1 fruit fly cellular context compared by ENCODE assay signal in the genomic region with DNA sequence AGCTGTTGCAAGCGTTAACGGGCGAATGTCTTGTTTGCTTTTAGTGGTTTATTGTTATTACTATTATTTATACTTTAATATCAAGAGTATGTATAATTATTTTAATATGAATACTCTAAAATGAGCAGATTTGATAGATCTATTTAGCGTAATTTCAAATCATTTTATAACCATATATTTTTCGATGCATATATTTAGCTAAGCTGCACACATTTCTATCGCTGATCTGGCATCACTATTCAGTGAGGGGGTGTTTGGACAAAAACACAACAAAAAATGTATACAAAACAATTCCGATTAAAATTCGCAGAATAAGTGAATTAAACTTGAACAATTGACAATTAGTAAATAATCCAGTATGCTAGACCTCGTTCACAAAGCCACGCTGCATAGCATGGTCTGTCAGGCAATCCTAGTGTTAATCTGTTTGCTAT.
TF ChIP-seq lines count a peak whose summit lies in the region.

A gene (minus strand): TSS at position 3 of the 434 bp plus-strand sequence.
A gene (plus strand): TSS at position 233 of the 434 bp plus-strand sequence.

TF ChIP-seq in whole organism, embryonic, 481 proteins besides CTCF, POLR2A, EP300 and RAD21 (continued from another document and continues in another):
- TF ChIP-seq Stat92E (GFP tag; optimal IDR thresholded peaks at IDR 0.05; lab: Kevin White, UChicago) (peak in 1 of 3 experiments; percentile 36), YL-1 (GFP tag; optimal IDR thresholded peaks at IDR 0.05; lab: Kevin White, UChicago) (peak; percentile 11), Nf-YB (GFP tag; optimal IDR thresholded peaks at IDR 0.05; lab: Kevin White, UChicago) (no peak), lilli (GFP tag; optimal IDR thresholded peaks at IDR 0.05; lab: Kevin White, UChicago) (peak; percentile 16), CG11504 (tag; optimal IDR thresholded peaks at IDR 0.05; lab: Kevin White, UChicago) (no peak), crp (GFP tag; optimal IDR thresholded peaks at IDR 0.05; lab: Kevin White, UChicago) (peak in 1 of 2 experiments; percentile 89), gsb-n (tag; optimal IDR thresholded peaks at IDR 0.05; lab: Kevin White, UChicago) (peak; percentile 58), CG8388 (GFP tag; optimal IDR thresholded peaks at IDR 0.05; lab: Kevin White, UChicago) (peak; percentile 35), CG1602 (GFP tag; optimal IDR thresholded peaks at IDR 0.05; lab: Kevin White, UChicago) (peak; percentile 15), HHEX (GFP tag; optimal IDR thresholded peaks at IDR 0.05; lab: Kevin White, UChicago) (no peak), rib (GFP tag; IDR thresholded peaks at IDR 0.05; lab: Robert Waterston, UW) (no peak), HmgD (GFP tag; optimal IDR thresholded peaks at IDR 0.05; lab: Kevin White, UChicago) (no peak), lab (GFP tag; optimal IDR thresholded peaks at IDR 0.05; lab: Kevin White, UChicago) (no peak), ind (GFP tag; optimal IDR thresholded peaks at IDR 0.05; lab: Kevin White, UChicago) (peak; percentile 50), CG6791 (GFP tag; IDR thresholded peaks at IDR 0.05; lab: Robert Waterston, UW; ENCODE audit: partially characterized antibody) (no peak), PHDP (tag; optimal IDR thresholded peaks at IDR 0.05; lab: Kevin White, UChicago) (peak; percentile 51), BEAF-32 (GFP tag; optimal IDR thresholded peaks at IDR 0.05; lab: Kevin White, UChicago) (peak; percentile 25), CG2116 (GFP tag; optimal IDR thresholded peaks at IDR 0.05; lab: Kevin White, UChicago) (peak; percentile 59), seq (GFP tag; IDR thresholded peaks at IDR 0.05; lab: Robert Waterston, UW) (no peak), CG6683 (GFP tag; optimal IDR thresholded peaks at IDR 0.05; lab: Kevin White, UChicago) (peak; percentile 9), vvl (GFP tag; IDR thresholded peaks at IDR 0.05; lab: Robert Waterston, UW) (peak; percentile 71), CG4360 (GFP tag; IDR thresholded peaks at IDR 0.05; lab: Robert Waterston, UW) (peak; percentile 41; the same call in 1 of the 2 replicates), CG18599 (GFP tag; optimal IDR thresholded peaks at IDR 0.05; lab: Kevin White, UChicago) (peak; percentile 37), dmrt11E (tag; optimal IDR thresholded peaks at IDR 0.05; lab: Kevin White, UChicago) (peak; percentile 28), CG8944 (GFP tag; optimal IDR thresholded peaks at IDR 0.05; lab: Kevin White, UChicago) (no peak), CG17361 (GFP tag; IDR thresholded peaks at IDR 0.05; lab: Robert Waterston, UW) (peak; percentile 57; the same call in 2 of the 3 replicates), Ada2b (GFP tag; IDR thresholded peaks at IDR 0.05; lab: Robert Waterston, UW) (peak; percentile 35; the same call in 1 of the 2 replicates), CG5245 (GFP tag; optimal IDR thresholded peaks at IDR 0.05; lab: Kevin White, UChicago) (no peak), az2 (GFP tag; optimal IDR thresholded peaks at IDR 0.05; lab: Kevin White, UChicago) (peak; percentile 22), Rx (GFP tag; IDR thresholded peaks at IDR 0.05; lab: Robert Waterston, UW) (no peak), chif (GFP tag; optimal IDR thresholded peaks at IDR 0.05; lab: Kevin White, UChicago) (no peak), CG9727 (GFP tag; optimal IDR thresholded peaks at IDR 0.05; lab: Kevin White, UChicago) (no peak), CkIIα-i1 (GFP tag; IDR thresholded peaks at IDR 0.05; lab: Robert Waterston, UW) (no peak), CG12659 (GFP tag; optimal IDR thresholded peaks at IDR 0.05; lab: Kevin White, UChicago) (peak; percentile 61), Hmr (GFP tag; optimal IDR thresholded peaks at IDR 0.05; lab: Kevin White, UChicago) (peak; percentile 30), klu (GFP tag; IDR thresholded peaks at IDR 0.05; lab: Robert Waterston, UW) (peak; percentile 28; the same call in 1 of the 2 replicates), CG10979 (tag; optimal IDR thresholded peaks at IDR 0.05; lab: Kevin White, UChicago) (peak; percentile 14), CG15601 (tag; optimal IDR thresholded peaks at IDR 0.05; lab: Kevin White, UChicago) (peak; percentile 31), CG30020 (tag; optimal IDR thresholded peaks at IDR 0.05; lab: Kevin White, UChicago) (peak; percentile 44), nau (GFP tag; optimal IDR thresholded peaks at IDR 0.05; lab: Kevin White, UChicago) (no peak), sr (GFP tag; IDR thresholded peaks at IDR 0.05; lab: Robert Waterston, UW) (no peak), CG4424 (GFP tag; optimal IDR thresholded peaks at IDR 0.05; lab: Kevin White, UChicago) (peak; percentile 26), scrt (GFP tag; optimal IDR thresholded peaks at IDR 0.05; lab: Kevin White, UChicago) (peak; percentile 3), run (tag; optimal IDR thresholded peaks at IDR 0.05; lab: Kevin White, UChicago) (peak; percentile 18), CG6689 (GFP tag; IDR thresholded peaks at IDR 0.05; lab: Robert Waterston, UW) (no peak), CG10267 (tag; optimal IDR thresholded peaks at IDR 0.05; lab: Kevin White, UChicago) (peak; percentile 54), zen2 (GFP tag; IDR thresholded peaks at IDR 0.05; lab: Robert Waterston, UW; ENCODE audit: partially characterized antibody) (no peak), CG7556 (GFP tag; optimal IDR thresholded peaks at IDR 0.05; lab: Kevin White, UChicago) (peak; percentile 34), CG15073 (GFP tag; optimal IDR thresholded peaks at IDR 0.05; lab: Kevin White, UChicago) (no peak), CG30403 (GFP tag; optimal IDR thresholded peaks at IDR 0.05; lab: Kevin White, UChicago) (peak; percentile 42), Aef1 (GFP tag; IDR thresholded peaks at IDR 0.05; lab: Robert Waterston, UW) (peak; percentile 43; the same call in 2 of the 3 replicates), Bdp1 (GFP tag; optimal IDR thresholded peaks at IDR 0.05; lab: Kevin White, UChicago) (no peak), trem (tag; optimal IDR thresholded peaks at IDR 0.05; lab: Kevin White, UChicago) (peak; percentile 76), CG12299 (tag; optimal IDR thresholded peaks at IDR 0.05; lab: Kevin White, UChicago) (peak; percentile 8), lbe (GFP tag; optimal IDR thresholded peaks at IDR 0.05; lab: Kevin White, UChicago) (peak; percentile 55), Hsf (GFP tag; optimal IDR thresholded peaks at IDR 0.05; lab: Kevin White, UChicago) (peak; percentile 21), wor (GFP tag; IDR thresholded peaks at IDR 0.05; lab: Robert Waterston, UW) (no peak), al (GFP tag; IDR thresholded peaks at IDR 0.05; lab: Robert Waterston, UW) (no peak), dati (GFP tag; IDR thresholded peaks at IDR 0.05; lab: Robert Waterston, UW) (no peak), tgo (GFP tag; IDR thresholded peaks at IDR 0.05; lab: Robert Waterston, UW) (no peak), sd (tag; optimal IDR thresholded peaks at IDR 0.05; lab: Kevin White, UChicago) (peak; percentile 42), Ptx1 (GFP tag; IDR thresholded peaks at IDR 0.05; lab: Robert Waterston, UW) (0 out of 2 replicates have a peak, but pooled peaks have one; percentile 33), exex (tag; optimal IDR thresholded peaks at IDR 0.05; lab: Kevin White, UChicago) (peak; percentile 22), E2f2 (GFP tag; IDR thresholded peaks at IDR 0.05; lab: Robert Waterston, UW) (no peak), HLHmδ (GFP tag; optimal IDR thresholded peaks at IDR 0.05; lab: Kevin White, UChicago) (no peak), CG13775 (GFP tag; optimal IDR thresholded peaks at IDR 0.05; lab: Kevin White, UChicago) (peak; percentile 35), Meics (GFP tag; optimal IDR thresholded peaks at IDR 0.05; lab: Kevin White, UChicago) (peak; percentile 34), CG8359 (GFP tag; optimal IDR thresholded peaks at IDR 0.05; lab: Kevin White, UChicago; ENCODE audit: borderline replicate concordance) (no peak), CG11247 (GFP tag; IDR thresholded peaks at IDR 0.05; lab: Robert Waterston, UW) (peak; percentile 31; the same call in 1 of the 2 replicates), HmgZ (tag; optimal IDR thresholded peaks at IDR 0.05; lab: Kevin White, UChicago) (peak; percentile 74), sug (tag; optimal IDR thresholded peaks at IDR 0.05; lab: Kevin White, UChicago) (peak; percentile 74), bcd (GFP tag; optimal IDR thresholded peaks at IDR 0.05; lab: Kevin White, UChicago) (peak; percentile 26), unc-4 (GFP tag; IDR thresholded peaks at IDR 0.05; lab: Robert Waterston, UW; ENCODE audit: partially characterized antibody) (no peak), CG2120 (GFP tag; optimal IDR thresholded peaks at IDR 0.05; lab: Kevin White, UChicago) (peak; percentile 56), CG10431 (GFP tag; optimal IDR thresholded peaks at IDR 0.05; lab: Kevin White, UChicago) (peak; percentile 3), CG32532 (GFP tag; IDR thresholded peaks at IDR 0.05; lab: Robert Waterston, UW) (peak; percentile 19; the same call in 1 of the 2 replicates), sna (GFP tag; IDR thresholded peaks at IDR 0.05; lab: Robert Waterston, UW; ENCODE audit: partially characterized antibody) (no peak), CG9932 (GFP tag; IDR thresholded peaks at IDR 0.05; lab: Robert Waterston, UW) (peak; percentile 50; the same call in 1 of the 2 replicates), gem (tag; optimal IDR thresholded peaks at IDR 0.05; lab: Kevin White, UChicago) (peak; percentile 67), CoRest (tag; optimal IDR thresholded peaks at IDR 0.05; lab: Kevin White, UChicago) (peak; percentile 51), fd64A (GFP tag; optimal IDR thresholded peaks at IDR 0.05; lab: Kevin White, UChicago) (no peak), sens (GFP tag; lab: Kevin White, UChicago) (peak; percentile 67), wdn (GFP tag; IDR thresholded peaks at IDR 0.05; lab: Robert Waterston, UW) (no peak), chn (GFP tag; optimal IDR thresholded peaks at IDR 0.05; lab: Kevin White, UChicago) (no peak), Dp (GFP tag; optimal IDR thresholded peaks at IDR 0.05; lab: Kevin White, UChicago) (no peak), CG3281 (GFP tag; optimal IDR thresholded peaks at IDR 0.05; lab: Kevin White, UChicago) (peak; percentile 18), cad (GFP tag; optimal IDR thresholded peaks at IDR 0.05; lab: Kevin White, UChicago) (no peak), CG10209 (GFP tag; optimal IDR thresholded peaks at IDR 0.05; lab: Kevin White, UChicago) (peak; percentile 21), Doc3 (GFP tag; IDR thresholded peaks at IDR 0.05; lab: Robert Waterston, UW; ENCODE audit: partially characterized antibody) (no peak), Scr (GFP tag; IDR thresholded peaks at IDR 0.05; lab: Robert Waterston, UW; ENCODE audit: partially characterized antibody) (peak; percentile 33; the same call in 1 of the 2 replicates), Eip74EF (GFP tag; optimal IDR thresholded peaks at IDR 0.05; lab: Kevin White, UChicago) (peak in 1 of 2 experiments; percentile 17), Fer3 (tag; optimal IDR thresholded peaks at IDR 0.05; lab: Kevin White, UChicago) (peak; percentile 32), Chrac-16 (GFP tag; optimal IDR thresholded peaks at IDR 0.05; lab: Kevin White, UChicago) (peak; percentile 1), Sry-β (GFP tag; optimal IDR thresholded peaks at IDR 0.05; lab: Kevin White, UChicago) (peak; percentile 89), CG10147 (GFP tag; optimal IDR thresholded peaks at IDR 0.05; lab: Kevin White, UChicago) (peak; percentile 31), bigmax (GFP tag; optimal IDR thresholded peaks at IDR 0.05; lab: Kevin White, UChicago) (no peak), CG16813 (GFP tag; IDR thresholded peaks at IDR 0.05; lab: Robert Waterston, UW; ENCODE audit: partially characterized antibody) (no peak), CG14710 (tag; optimal IDR thresholded peaks at IDR 0.05; lab: Kevin White, UChicago) (peak; percentile 62), CG5180 (GFP tag; optimal IDR thresholded peaks at IDR 0.05; lab: Kevin White, UChicago) (peak; percentile 70), slbo (GFP tag; IDR thresholded peaks at IDR 0.05; lab: Robert Waterston, UW) (no peak; the same call in 1 of the 2 replicates), CG16815 (GFP tag; optimal IDR thresholded peaks at IDR 0.05; lab: Kevin White, UChicago) (no peak), CG6765 (GFP tag; optimal IDR thresholded peaks at IDR 0.05; lab: Kevin White, UChicago) (no peak), Dfd (GFP tag; optimal IDR thresholded peaks at IDR 0.05; lab: Kevin White, UChicago) (no peak), B-H2 (GFP tag; optimal IDR thresholded peaks at IDR 0.05; lab: Kevin White, UChicago) (peak; percentile 61), Sox100B (GFP tag; optimal IDR thresholded peaks at IDR 0.05; lab: Kevin White, UChicago) (no peak), Mes4 (GFP tag; optimal IDR thresholded peaks at IDR 0.05; lab: Kevin White, UChicago) (no peak), CG17359 (tag; optimal IDR thresholded peaks at IDR 0.05; lab: Kevin White, UChicago) (peak; percentile 28), ci (GFP tag; IDR thresholded peaks at IDR 0.05; lab: Robert Waterston, UW) (no peak), Atf3 (GFP tag; optimal IDR thresholded peaks at IDR 0.05; lab: Kevin White, UChicago) (no peak), danr (GFP tag; IDR thresholded peaks at IDR 0.05; lab: Robert Waterston, UW) (no peak), unpg (GFP tag; optimal IDR thresholded peaks at IDR 0.05; lab: Kevin White, UChicago) (peak; percentile 50), CG10959 (GFP tag; IDR thresholded peaks at IDR 0.05; lab: Robert Waterston, UW) (no peak), Jarid2 (GFP tag; optimal IDR thresholded peaks at IDR 0.05; lab: Kevin White, UChicago) (no peak), CG3995 (GFP tag; optimal IDR thresholded peaks at IDR 0.05; lab: Kevin White, UChicago) (no peak), Hr78 (GFP tag; optimal IDR thresholded peaks at IDR 0.05; lab: Kevin White, UChicago) (no peak), jing (GFP tag; optimal IDR thresholded peaks at IDR 0.05; lab: Kevin White, UChicago) (no peak), grau (tag; optimal IDR thresholded peaks at IDR 0.05; lab: Kevin White, UChicago) (peak; percentile 49), row (GFP tag; IDR thresholded peaks at IDR 0.05; lab: Robert Waterston, UW) (peak; percentile 85), lola (GFP tag; optimal IDR thresholded peaks at IDR 0.05; lab: Kevin White, UChicago) (peak in 1 of 3 experiments; percentile 40), dimm (GFP tag; IDR thresholded peaks at IDR 0.05; lab: Robert Waterston, UW) (no peak), insv (GFP tag; optimal IDR thresholded peaks at IDR 0.05; lab: Kevin White, UChicago) (peak in 1 of 2 experiments; percentile 2), CG10654 (GFP tag; optimal IDR thresholded peaks at IDR 0.05; lab: Kevin White, UChicago) (peak; percentile 20), br (optimal IDR thresholded peaks at IDR 0.05; lab: Kevin White, UChicago) (no peak), Atf-2 (GFP tag; optimal IDR thresholded peaks at IDR 0.05; lab: Kevin White, UChicago) (no peak), CG34422 (GFP tag; IDR thresholded peaks at IDR 0.05; lab: Robert Waterston, UW) (peak; percentile 29; the same call in 1 of the 3 replicates)
